Fruit fly (Drosophila melanogaster): ENCODE data around the gene mge.
A peak's percentile ranks its signal among the peaks of the same experiment; 100 is the strongest.

The mge gene

DNA sequence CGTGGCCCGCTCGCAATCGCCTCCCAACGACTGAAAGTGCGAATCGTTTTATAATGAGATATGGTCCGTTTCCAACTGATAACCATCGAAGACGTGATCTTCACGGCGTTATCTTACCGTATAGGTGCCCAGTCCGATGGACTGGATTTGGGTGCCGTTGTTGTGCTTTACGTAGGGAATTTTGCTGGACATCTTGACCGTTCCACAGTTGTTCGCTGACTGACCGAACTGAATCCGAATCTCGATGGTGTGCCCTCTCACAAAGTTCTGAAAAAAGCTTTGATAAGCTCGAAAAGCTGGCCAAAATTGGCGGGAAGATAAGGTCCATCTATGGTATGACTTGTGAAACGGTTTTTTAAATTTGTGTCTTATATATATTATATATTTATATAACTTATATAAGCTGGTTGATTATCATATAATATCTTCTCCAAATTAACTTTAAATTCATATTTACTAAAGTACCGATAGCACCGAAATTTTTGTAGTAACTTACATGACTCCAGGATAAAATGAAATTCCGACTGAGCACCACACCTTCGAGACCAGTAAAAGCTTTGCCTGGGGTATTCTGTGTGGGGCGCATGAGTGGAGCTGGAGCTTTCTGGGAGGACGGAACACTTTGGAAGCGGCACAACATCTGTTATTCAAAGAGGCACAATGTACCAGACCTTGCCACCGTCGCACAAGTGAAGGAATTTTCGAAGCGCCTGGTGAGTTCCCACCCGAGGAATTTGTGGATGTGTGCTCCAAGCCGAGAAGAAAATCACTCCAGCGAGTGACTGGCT is 32.7 kb upstream of the mge start, which contains the start of the genes CG10863 and CG14982 (continued):
- TF ChIP-seq wek (GFP tag; optimal IDR thresholded peaks at IDR 0.05), result no peak
- TF ChIP-seq danr (GFP tag; IDR thresholded peaks at IDR 0.05), result no peak
- peak; percentile 84 for TF ChIP-seq exex (tag; optimal IDR thresholded peaks at IDR 0.05)
- TF ChIP-seq Scr (GFP tag; IDR thresholded peaks at IDR 0.05; ENCODE audit: partially characterized antibody), result 0 out of 2 replicates have a peak, but pooled peaks have one; percentile 18
- no peak for TF ChIP-seq sens (GFP tag)
- no peak for TF ChIP-seq NfI (GFP tag; optimal IDR thresholded peaks at IDR 0.05)
- no peak for TF ChIP-seq dmrt99B (tag; optimal IDR thresholded peaks at IDR 0.05)
- no peak for TF ChIP-seq grau (tag; optimal IDR thresholded peaks at IDR 0.05)
- TF ChIP-seq Dfd (GFP tag; optimal IDR thresholded peaks at IDR 0.05), result no peak
- peak; percentile 35 for TF ChIP-seq B-H2 (GFP tag; optimal IDR thresholded peaks at IDR 0.05)
- peak; percentile 0 for TF ChIP-seq CG13894 (tag; optimal IDR thresholded peaks at IDR 0.05)
- TF ChIP-seq cwo (GFP tag; optimal IDR thresholded peaks at IDR 0.05), result no peak
- peak; percentile 5 for TF ChIP-seq CG6854 (GFP tag; optimal IDR thresholded peaks at IDR 0.05)
- no peak for TF ChIP-seq unpg (GFP tag; optimal IDR thresholded peaks at IDR 0.05)
- no peak for TF ChIP-seq wdn (GFP tag; IDR thresholded peaks at IDR 0.05)
- no peak for TF ChIP-seq Dad (GFP tag; optimal IDR thresholded peaks at IDR 0.05)
- no peak for TF ChIP-seq row (GFP tag; IDR thresholded peaks at IDR 0.05)
- TF ChIP-seq CG12219 (GFP tag; optimal IDR thresholded peaks at IDR 0.05), result no peak
- no peak for TF ChIP-seq CG32772 (GFP tag; IDR thresholded peaks at IDR 0.05)
- no peak for TF ChIP-seq Rx (GFP tag; IDR thresholded peaks at IDR 0.05)
- no peak for TF ChIP-seq CG2116 (GFP tag; optimal IDR thresholded peaks at IDR 0.05)
- no peak for TF ChIP-seq sqz (GFP tag; optimal IDR thresholded peaks at IDR 0.05)
- no peak for TF ChIP-seq Neu2 (GFP tag; optimal IDR thresholded peaks at IDR 0.05; ENCODE audit: borderline replicate concordance)
- TF ChIP-seq Dip2 (GFP tag; IDR thresholded peaks at IDR 0.05), result no peak
- TF ChIP-seq BEAF-32 (GFP tag; optimal IDR thresholded peaks at IDR 0.05), result no peak
- TF ChIP-seq CG30020 (tag; optimal IDR thresholded peaks at IDR 0.05), result no peak
- TF ChIP-seq da (GFP tag; optimal IDR thresholded peaks at IDR 0.05), result no peak
- TF ChIP-seq CG13775 (GFP tag; optimal IDR thresholded peaks at IDR 0.05), result no peak
- TF ChIP-seq CG4820 (GFP tag; optimal IDR thresholded peaks at IDR 0.05), result no peak
- TF ChIP-seq so (GFP tag; IDR thresholded peaks at IDR 0.05), result no peak
- no peak for TF ChIP-seq insv (GFP tag; optimal IDR thresholded peaks at IDR 0.05)
- TF ChIP-seq usp (GFP tag; optimal IDR thresholded peaks at IDR 0.05), result no peak
- no peak for TF ChIP-seq Antp (GFP tag; optimal IDR thresholded peaks at IDR 0.05)
- peak; percentile 1 for TF ChIP-seq CG12071 (GFP tag; optimal IDR thresholded peaks at IDR 0.05)
- TF ChIP-seq Myb (GFP tag; optimal IDR thresholded peaks at IDR 0.05), result peak; percentile 20
- TF ChIP-seq CG8290 (GFP tag; optimal IDR thresholded peaks at IDR 0.05), result no peak
- TF ChIP-seq CG8290 (tag; optimal IDR thresholded peaks at IDR 0.05), result peak in 1 of 2 experiments; percentile 66
- peak; percentile 11 for TF ChIP-seq CG2678 (tag; optimal IDR thresholded peaks at IDR 0.05)
- TF ChIP-seq CG11398 (GFP tag; optimal IDR thresholded peaks at IDR 0.05), result no peak
- no peak for TF ChIP-seq gcm2 (GFP tag; optimal IDR thresholded peaks at IDR 0.05)
- TF ChIP-seq CkIIα-i1 (GFP tag; IDR thresholded peaks at IDR 0.05), result no peak
- TF ChIP-seq vnd (GFP tag; IDR thresholded peaks at IDR 0.05; ENCODE audit: partially characterized antibody), result no peak
- no peak for TF ChIP-seq HLH3B (GFP tag; IDR thresholded peaks at IDR 0.05)
- no peak for TF ChIP-seq croc (GFP tag; conservative IDR thresholded peaks at IDR 0.05)
- no peak for TF ChIP-seq Usf (GFP tag; optimal IDR thresholded peaks at IDR 0.05)
- peak; percentile 74 for TF ChIP-seq CG10543 (GFP tag; optimal IDR thresholded peaks at IDR 0.05)
- TF ChIP-seq CG9876 (GFP tag; optimal IDR thresholded peaks at IDR 0.05), result no peak
- TF ChIP-seq Ada2b (GFP tag; IDR thresholded peaks at IDR 0.05), result no peak
- TF ChIP-seq pzg (GFP tag; optimal IDR thresholded peaks at IDR 0.05), result peak; percentile 20
- no peak for TF ChIP-seq fd102C (GFP tag; optimal IDR thresholded peaks at IDR 0.05)

Measured in whole organism, embryonic.